Fruit fly (Drosophila melanogaster) whole organism, embryonic: ENCODE data around the gene Fpgs1.

Experiments
- Aef1 ChIP-seq: fragments of 200-800 bp; sonication (Bioruptor generic); IDR thresholded peaks from 3 replicates; pipeline ENCODE4 v1.3.6; 2022; ENCODE audit warnings: missing biosample characterization, missing genetic modification characterization
- BEAF-32 ChIP-seq: fragments of 200-800 bp; sonication (Bioruptor generic); optimal IDR thresholded peaks from 3 replicates; lab custom pipeline; 2017; ENCODE audit warnings: missing biosample characterization, missing genetic modification characterization, mild to moderate bottlenecking, moderate library complexity, missing genetic modification reagents
- Bgb ChIP-seq: fragments of 200-800 bp; sonication (Bioruptor generic); IDR thresholded peaks from 2 replicates; pipeline ENCODE4 v1.3.6; 2022; ENCODE audit warnings: missing biosample characterization, missing genetic modification characterization; ENCODE audit not compliant: partially characterized antibody
- CG1024 ChIP-seq: fragments of 200-800 bp; sonication (Bioruptor generic); IDR thresholded peaks from 2 replicates; pipeline ENCODE4 v1.3.6; 2022; ENCODE audit warnings: missing biosample characterization, missing genetic modification characterization
- CG10979 ChIP-seq: fragments of 200-800 bp; sonication (Bioruptor generic); optimal IDR thresholded peaks from 2 replicates; lab custom pipeline; 2018; ENCODE audit warnings: missing biosample characterization, mild to moderate bottlenecking, missing genetic modification characterization, moderate library complexity
- CG12299 ChIP-seq: fragments of 200-800 bp; sonication (Bioruptor generic); optimal IDR thresholded peaks from 2 replicates; lab custom pipeline; 2018; ENCODE audit warnings: missing biosample characterization, mild to moderate bottlenecking, missing genetic modification characterization
- CG12659 ChIP-seq: fragments of 200-800 bp; sonication (Bioruptor generic); optimal IDR thresholded peaks from 3 replicates; lab custom pipeline; 2017; ENCODE audit warnings: mild to moderate bottlenecking, missing biosample characterization, missing genetic modification reagents, missing genetic modification characterization
- CG13424 ChIP-seq: fragments of 200-800 bp; sonication (Bioruptor generic); optimal IDR thresholded peaks from 2 replicates; lab custom pipeline; 2019; ENCODE audit warnings: missing biosample characterization, mild to moderate bottlenecking, missing genetic modification characterization, moderate library complexity
- CG13775 ChIP-seq: fragments of 200-800 bp; sonication (Bioruptor generic); optimal IDR thresholded peaks from 3 replicates; lab custom pipeline; 2017; ENCODE audit warnings: missing biosample characterization, mild to moderate bottlenecking, missing genetic modification characterization
- CG15269 ChIP-seq: fragments of 200-800 bp; sonication (Bioruptor generic); optimal IDR thresholded peaks from 2 replicates; lab custom pipeline; 2018; ENCODE audit warnings: missing biosample characterization, mild to moderate bottlenecking, missing genetic modification characterization, moderate library complexity
- CG15514 ChIP-seq: fragments of 200-800 bp; sonication (Bioruptor generic); optimal IDR thresholded peaks from 3 replicates; lab custom pipeline; 2017; ENCODE audit warnings: missing biosample characterization, missing genetic modification characterization, mild to moderate bottlenecking, moderate library complexity, missing genetic modification reagents
- CG15696 ChIP-seq: fragments of 200-800 bp; sonication (Bioruptor generic); optimal IDR thresholded peaks from 2 replicates; lab custom pipeline; 2019; ENCODE audit warnings: missing biosample characterization, mild to moderate bottlenecking, missing genetic modification characterization, moderate library complexity
- CG17802 ChIP-seq: fragments of 200-800 bp; sonication (Bioruptor generic); optimal IDR thresholded peaks from 2 replicates; lab custom pipeline; 2018; ENCODE audit warnings: missing biosample characterization, mild to moderate bottlenecking, missing genetic modification characterization, moderate library complexity
- CG18764 ChIP-seq: fragments of 200-800 bp; sonication (Bioruptor generic); optimal IDR thresholded peaks from 3 replicates; lab custom pipeline; 2016; ENCODE audit warnings: missing biosample characterization, missing genetic modification characterization
- CG2116 ChIP-seq: fragments of 200-800 bp; sonication (Bioruptor generic); optimal IDR thresholded peaks from 3 replicates; lab custom pipeline; 2018; ENCODE audit warnings: missing biosample characterization, mild to moderate bottlenecking, missing genetic modification characterization
- CG30403 ChIP-seq: fragments of 200-800 bp; sonication (Bioruptor generic); optimal IDR thresholded peaks from 3 replicates; lab custom pipeline; 2016; ENCODE audit warnings: missing biosample characterization, missing genetic modification characterization
- CG31365 ChIP-seq: fragments of 200-800 bp; sonication (Bioruptor generic); optimal IDR thresholded peaks from 2 replicates; lab custom pipeline; 2018; ENCODE audit warnings: missing biosample characterization, mild to moderate bottlenecking, missing genetic modification characterization
- CG3847 ChIP-seq: fragments of 200-800 bp; sonication (Bioruptor generic); IDR thresholded peaks from 2 replicates; pipeline ENCODE4 v1.3.6; 2022; ENCODE audit warnings: missing biosample characterization, missing genetic modification characterization
- CG6175 ChIP-seq: fragments of 200-800 bp; sonication (Bioruptor generic); IDR thresholded peaks from 3 replicates; pipeline ENCODE4 v1.3.6; 2022; ENCODE audit warnings: missing biosample characterization, missing genetic modification characterization
- CG6689 ChIP-seq: fragments of 200-800 bp; sonication (Bioruptor generic); IDR thresholded peaks from 2 replicates; pipeline ENCODE4 v1.3.6; 2022; ENCODE audit warnings: missing biosample characterization, missing genetic modification characterization
- CG6791 ChIP-seq: fragments of 200-800 bp; sonication (Bioruptor generic); IDR thresholded peaks from 3 replicates; pipeline ENCODE4 v1.3.6; 2022; ENCODE audit warnings: missing biosample characterization, missing genetic modification characterization; ENCODE audit not compliant: partially characterized antibody
- CG7928 ChIP-seq: fragments of 200-800 bp; sonication (Bioruptor generic); optimal IDR thresholded peaks from 2 replicates; lab custom pipeline; 2017; ENCODE audit warnings: missing biosample characterization, mild to moderate bottlenecking, missing genetic modification characterization
- CG7963 ChIP-seq: fragments of 200-800 bp; sonication (Bioruptor generic); IDR thresholded peaks from 3 replicates; pipeline ENCODE4 v1.3.6; 2022; ENCODE audit warnings: missing biosample characterization, missing genetic modification characterization; ENCODE audit not compliant: partially characterized antibody
- CG8290 ChIP-seq, 3 experiments: fragments of 200-800 bp; sonication (Bioruptor generic); optimal IDR thresholded peaks; 2 replicates each; lab custom pipeline; 2016 to 2019; ENCODE audit warnings: missing biosample characterization in 3 of 3, missing genetic modification characterization in 3 of 3, mild to moderate bottlenecking in 2 of 3, moderate library complexity in 1 of 3
- GATAe ChIP-seq: fragments of 200-800 bp; sonication (Bioruptor generic); conservative IDR thresholded peaks from 2 replicates; pipeline ENCODE4 v1.3.6; 2022; ENCODE audit warnings: missing biosample characterization, missing genetic modification characterization
- HLH4C ChIP-seq: fragments of 200-800 bp; sonication (Bioruptor generic); IDR thresholded peaks from 3 replicates; pipeline ENCODE4 v1.3.6; 2022; ENCODE audit warnings: missing biosample characterization, missing genetic modification characterization; ENCODE audit not compliant: partially characterized antibody
- HLH54F ChIP-seq: fragments of 200-800 bp; sonication (Bioruptor generic); optimal IDR thresholded peaks from 3 replicates; lab custom pipeline; 2016; ENCODE audit warnings: missing biosample characterization, missing genetic modification characterization
- Hmr ChIP-seq: fragments of 200-800 bp; sonication (Bioruptor generic); optimal IDR thresholded peaks from 3 replicates; lab custom pipeline; 2017; ENCODE audit warnings: mild to moderate bottlenecking, missing biosample characterization, missing genetic modification reagents, missing genetic modification characterization
- Hr51 ChIP-seq, 2 experiments: fragments of 200-800 bp; sonication (Bioruptor generic); optimal IDR thresholded peaks; 2 replicates in 1 of 2; 3 replicates in 1 of 2; lab custom pipeline; 2016 to 2018; ENCODE audit warnings: missing biosample characterization in 2 of 2, missing genetic modification characterization in 2 of 2, mild to moderate bottlenecking in 1 of 2, moderate library complexity in 1 of 2
- Max ChIP-seq: fragments of 200-800 bp; sonication (Bioruptor generic); optimal IDR thresholded peaks from 2 replicates; lab custom pipeline; 2016; ENCODE audit warnings: missing biosample characterization, mild to moderate bottlenecking, missing genetic modification characterization
- Myb ChIP-seq: fragments of 200-800 bp; sonication (Bioruptor generic); optimal IDR thresholded peaks from 2 replicates; lab custom pipeline; 2016; ENCODE audit warnings: missing biosample characterization, missing genetic modification characterization
- Poxn ChIP-seq: fragments of 200-800 bp; sonication (Bioruptor generic); IDR thresholded peaks from 2 replicates; pipeline ENCODE4 v1.3.6; 2022; ENCODE audit warnings: missing biosample characterization, missing genetic modification characterization
- Xbp1 ChIP-seq: fragments of 200-800 bp; sonication (Bioruptor generic); optimal IDR thresholded peaks from 3 replicates; lab custom pipeline; 2016; ENCODE audit warnings: missing biosample characterization, mild to moderate bottlenecking, missing genetic modification characterization
- cg ChIP-seq: fragments of 200-800 bp; sonication (Bioruptor generic); optimal IDR thresholded peaks from 3 replicates; lab custom pipeline; 2019; ENCODE audit warnings: missing biosample characterization, mild to moderate bottlenecking, missing genetic modification characterization, moderate library complexity
- dm ChIP-seq: fragments of 200-800 bp; sonication (Bioruptor generic); optimal IDR thresholded peaks from 3 replicates; lab custom pipeline; 2016; ENCODE audit warnings: missing biosample characterization, missing genetic modification characterization
- exex ChIP-seq: fragments of 200-800 bp; sonication (Bioruptor generic); optimal IDR thresholded peaks from 4 replicates; lab custom pipeline; 2018; ENCODE audit warnings: missing biosample characterization, mild to moderate bottlenecking, missing genetic modification characterization, moderate library complexity
- grau ChIP-seq: fragments of 200-800 bp; optimal IDR thresholded peaks from 3 replicates; lab custom pipeline; 2019; ENCODE audit warnings: missing biosample characterization, mild to moderate bottlenecking, missing genetic modification characterization, moderate library complexity
- grn ChIP-seq: fragments of 200-800 bp; sonication (Bioruptor generic); optimal IDR thresholded peaks from 3 replicates; lab custom pipeline; 2017; ENCODE audit warnings: missing biosample characterization, missing genetic modification characterization
- mld ChIP-seq: fragments of 200-800 bp; sonication (Bioruptor generic); IDR thresholded peaks from 3 replicates; pipeline ENCODE4 v1.3.6; 2022; ENCODE audit warnings: missing biosample characterization, missing genetic modification characterization; ENCODE audit not compliant: partially characterized antibody
- odd ChIP-seq: fragments of 200-800 bp; sonication (Bioruptor generic); optimal IDR thresholded peaks from 2 replicates; lab custom pipeline; 2017; ENCODE audit warnings: missing biosample characterization, mild to moderate bottlenecking, missing genetic modification characterization
- pan ChIP-seq, 4 experiments: fragments of >200 bp in 3 of 4; fragments of 200-800 bp in 1 of 4; sonication (Bioruptor generic) in 1 of 4; optimal IDR thresholded peaks in 3 of 4; IDR thresholded peaks in 1 of 4; 2 replicates each; pipeline versions ENCODE4 v1.3.6 to Lab custom; 2017 to 2022; ENCODE audit warnings: missing biosample characterization in 2 of 4, missing genetic modification characterization in 2 of 4, mixed read lengths in 1 of 4
- slbo ChIP-seq: fragments of 200-800 bp; sonication (Bioruptor generic); IDR thresholded peaks from 2 replicates; pipeline ENCODE4 v1.3.6; 2022; ENCODE audit warnings: missing biosample characterization, missing genetic modification characterization
- tin ChIP-seq: fragments of 200-800 bp; sonication (Bioruptor generic); optimal IDR thresholded peaks from 3 replicates; lab custom pipeline; 2016; ENCODE audit warnings: missing biosample characterization, missing genetic modification characterization
- tna ChIP-seq: fragments of 200-800 bp; sonication (Bioruptor generic); IDR thresholded peaks from 2 replicates; pipeline ENCODE4 v1.3.6; 2022; ENCODE audit warnings: missing biosample characterization, missing genetic modification characterization; ENCODE audit not compliant: partially characterized antibody
- z ChIP-seq: fragments of 200-800 bp; sonication (Bioruptor generic); IDR thresholded peaks from 3 replicates; pipeline ENCODE4 v1.3.6; 2022; ENCODE audit warnings: missing biosample characterization, missing genetic modification characterization

Gene Fpgs1

DNA sequence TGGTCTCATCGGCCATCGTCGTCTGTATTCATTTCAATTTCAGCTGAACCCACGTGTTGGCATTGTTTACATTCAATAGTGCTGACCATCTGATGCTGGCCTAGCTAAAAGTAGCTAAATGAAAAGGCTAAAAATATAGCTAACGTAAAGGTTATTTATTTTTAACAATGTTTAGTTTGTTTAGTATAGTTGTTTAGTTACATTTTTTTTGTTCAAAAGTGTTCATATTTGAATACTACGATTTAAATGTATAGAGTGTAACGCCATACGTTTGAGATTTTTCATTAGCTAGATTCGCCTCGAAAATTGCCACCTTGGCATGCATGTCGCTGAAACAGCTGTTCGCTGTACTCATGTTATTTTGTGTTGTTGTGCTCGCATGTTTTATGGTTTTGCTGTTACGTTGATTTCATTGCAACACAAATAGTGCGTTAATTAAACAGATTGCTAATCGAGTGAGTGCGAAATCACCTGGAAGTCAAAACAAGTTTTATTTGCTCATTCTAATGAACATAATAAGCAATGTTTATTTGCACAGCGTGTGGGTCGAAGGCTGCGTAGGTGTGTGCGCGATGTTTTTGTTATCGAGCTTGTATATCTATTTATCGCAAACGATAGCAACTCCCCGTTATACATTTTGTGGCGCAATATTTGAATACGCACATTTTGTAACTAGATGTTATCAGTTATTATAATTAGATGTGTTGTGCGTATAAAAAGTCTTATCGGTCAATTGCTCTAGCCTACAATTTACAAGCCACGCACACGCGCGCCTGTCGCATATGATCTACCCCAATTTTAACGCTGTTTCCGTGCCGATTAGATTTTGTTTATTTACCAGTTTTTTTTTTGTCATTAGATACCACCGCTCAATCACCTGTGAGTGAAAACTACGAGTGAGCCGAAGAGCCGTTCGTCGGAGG lies at the start of gene Fpgs1, which contains the start of gene CG1463 (continued):
- peak; percentile 40; the same call in 1 of the 2 replicates for TF ChIP-seq tna (GFP tag; lab: Robert Waterston, UW)
- no peak for TF ChIP-seq CG31365 (tag; lab: Kevin White, UChicago)
- no peak for TF ChIP-seq CG6175
- peak; percentile 80 for TF ChIP-seq exex (tag; lab: Kevin White, UChicago)
- TF ChIP-seq CG7963 (GFP tag; lab: Robert Waterston, UW) = 0 out of 3 replicates have a peak, but pooled peaks have one; percentile 46
- no peak for TF ChIP-seq CG17802 (tag; lab: Kevin White, UChicago)
- TF ChIP-seq Poxn (GFP tag; lab: Robert Waterston, UW) = no peak
- peak; percentile 47; the same call in 2 of the 3 replicates for TF ChIP-seq CG6791 (GFP tag; lab: Robert Waterston, UW)
- peak; percentile 70 for TF ChIP-seq Max (GFP tag; lab: Kevin White, UChicago)
- no peak for TF ChIP-seq Hmr (GFP tag; lab: Kevin White, UChicago)
- peak; percentile 41 for TF ChIP-seq HLH54F (GFP tag; lab: Kevin White, UChicago)
- TF ChIP-seq CG18764 = no peak
- TF ChIP-seq CG15269 (tag; lab: Kevin White, UChicago) = no peak
- TF ChIP-seq CG15514 = peak; percentile 35
- TF ChIP-seq GATAe (GFP tag; lab: Robert Waterston, UW) = no peak
- 0 out of 3 replicates have a peak, but pooled peaks have one; percentile 22 for TF ChIP-seq Aef1 (GFP tag; lab: Robert Waterston, UW)
- TF ChIP-seq CG10979 (tag; lab: Kevin White, UChicago) = peak; percentile 13
- peak; percentile 33 for TF ChIP-seq Myb
- peak; percentile 2 for TF ChIP-seq tin (GFP tag; lab: Kevin White, UChicago)
- TF ChIP-seq CG6689 (GFP tag; lab: Robert Waterston, UW) = peak; percentile 72
- 0 out of 3 replicates have a peak, but pooled peaks have one; percentile 44 for TF ChIP-seq HLH4C (GFP tag; lab: Robert Waterston, UW)
- TF ChIP-seq CG2116 (GFP tag; lab: Kevin White, UChicago) = peak; percentile 60
- peak; percentile 48 for TF ChIP-seq BEAF-32 (GFP tag; lab: Kevin White, UChicago)
- peak; percentile 71 for TF ChIP-seq cg (GFP tag; lab: Kevin White, UChicago)
- peak; percentile 83 for TF ChIP-seq grn
- no peak for TF ChIP-seq pan (optimal IDR thresholded peaks at IDR 0.05; lab: Kevin White, UChicago)
- peak in 1 of 2 experiments; percentile 53 for TF ChIP-seq pan (GFP tag; optimal IDR thresholded peaks at IDR 0.05 in 1 of 2, IDR thresholded peaks at IDR 0.05 in 1 of 2)
- TF ChIP-seq CG8290 (GFP tag; optimal IDR thresholded peaks at IDR 0.05; lab: Kevin White, UChicago) = no peak
- no peak for TF ChIP-seq CG8290 (tag; optimal IDR thresholded peaks at IDR 0.05; lab: Kevin White, UChicago)
- TF ChIP-seq CG7928 = peak; percentile 25
- TF ChIP-seq CG15696 = peak; percentile 37
- peak; percentile 90 for TF ChIP-seq dm (GFP tag; lab: Kevin White, UChicago)
- TF ChIP-seq Hr51 (GFP tag; optimal IDR thresholded peaks at IDR 0.05; lab: Kevin White, UChicago) = no peak
- peak; percentile 50 for TF ChIP-seq CG13775
- TF ChIP-seq CG3847 (GFP tag; lab: Robert Waterston, UW) = no peak
- no peak for TF ChIP-seq grau (tag; lab: Kevin White, UChicago)
- TF ChIP-seq CG30403 (GFP tag; lab: Kevin White, UChicago) = peak; percentile 24
- TF ChIP-seq z (GFP tag; lab: Robert Waterston, UW) = peak; percentile 86
- TF ChIP-seq mld (GFP tag; lab: Robert Waterston, UW) = 0 out of 3 replicates have a peak, but pooled peaks have one; percentile 44
- no peak for TF ChIP-seq CG12299 (tag; lab: Kevin White, UChicago)
- peak; percentile 50; the same call in 1 of the 2 replicates for TF ChIP-seq Bgb (GFP tag; lab: Robert Waterston, UW)
- peak; percentile 39 for TF ChIP-seq Xbp1 (GFP tag; lab: Kevin White, UChicago)
- TF ChIP-seq odd (GFP tag; lab: Kevin White, UChicago) = peak; percentile 14
- TF ChIP-seq CG12659 = peak; percentile 32
- peak; percentile 54 for TF ChIP-seq CG13424
- TF ChIP-seq slbo = peak; percentile 31; the same call in 1 of the 2 replicates
- no peak for TF ChIP-seq CG1024
